Worm (Caenorhabditis elegans): Measurements from ENCODE around the gene W06A7.4.

DNA sequence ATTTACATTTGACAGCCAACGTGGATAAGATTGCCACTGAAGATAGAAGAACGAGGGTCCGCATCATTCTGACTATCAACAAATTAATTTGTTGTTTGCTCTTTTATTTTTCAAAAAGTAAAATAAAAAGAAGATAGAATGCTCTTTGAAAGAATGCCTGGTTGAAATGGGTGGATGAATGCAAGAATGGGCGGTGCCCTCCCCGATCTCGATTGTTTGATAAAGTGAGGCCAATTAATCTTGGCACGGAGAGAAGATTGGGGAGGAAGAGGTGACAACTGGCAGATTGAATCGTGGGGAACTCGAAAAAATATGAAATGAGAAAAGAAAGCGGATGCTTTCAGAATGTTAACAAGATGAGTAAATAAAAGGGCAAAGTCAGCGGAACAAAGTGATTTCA is 47.1 kb downstream of the W06A7.4 start, which contains the start of gene ZC412.3:
- TF ChIP-seq hlh-30 (tag; optimal IDR thresholded peaks at IDR 0.05; ENCODE audit: insufficient read depth) (no peak), fkh-10 (GFP tag; optimal IDR thresholded peaks at IDR 0.05) (no peak)
